Worm (Caenorhabditis elegans): ENCODE measurements around the gene W10C4.1.
"Not testable (repeated sequence)": the region's sequence is repeated elsewhere in the genome, so short reads cannot be mapped to it uniquely, and the experiment has no call there.

W10C4.1 gene

ce11 chrIII:168376-168775 lies 38.5 kb downstream of the W10C4.1 start:
- peak; percentile 82 for TF ChIP-seq zfh-2 (GFP tag; conservative IDR thresholded peaks at IDR 0.05)
- TF ChIP-seq egrh-3 (GFP tag; IDR thresholded peaks at IDR 0.05) = peak; percentile 85

ce11 chrIII:165390-165789 lies 41.5 kb downstream of the W10C4.1 start, which contains the start of gene F40G9.7:
Gene F40G9.7, plus strand, starts transcription at chrIII:165690.
- TF ChIP-seq snpc-1.1 (tag; optimal IDR thresholded peaks at IDR 0.05; ENCODE audit: insufficient read depth) (no peak), somi-1 (GFP tag; optimal IDR thresholded peaks at IDR 0.05) (no peak), mxl-1 (tag; optimal IDR thresholded peaks at IDR 0.05) (no peak), dpl-1 (GFP tag; optimal IDR thresholded peaks at IDR 0.05) (no peak), egrh-3 (GFP tag; IDR thresholded peaks at IDR 0.05) (no peak), nhr-80 (tag; optimal IDR thresholded peaks at IDR 0.05) (no peak), Y67H2A.10 (GFP tag; conservative IDR thresholded peaks at IDR 0.05) (no peak), snpc-1.3 (tag; optimal IDR thresholded peaks at IDR 0.05; ENCODE audit: insufficient read depth) (no peak), Y53F4B.3 (GFP tag; IDR thresholded peaks at IDR 0.05) (no peak), F52B5.7 (tag; optimal IDR thresholded peaks at IDR 0.05) (no peak), ztf-25 (GFP tag; IDR thresholded peaks at IDR 0.05) (no peak), ceh-91 (GFP tag; IDR thresholded peaks at IDR 0.05) (no peak), efl-1 (GFP tag; optimal IDR thresholded peaks at IDR 0.05) (no peak), Y79H2A.3 (GFP tag; conservative IDR thresholded peaks at IDR 0.05) (no peak), dpff-1 (tag; optimal IDR thresholded peaks at IDR 0.05) (no peak), ets-4 (GFP tag; optimal IDR thresholded peaks at IDR 0.05) (no peak), lir-1 (GFP tag; conservative IDR thresholded peaks at IDR 0.05) (no peak), dox-1 (GFP tag; IDR thresholded peaks at IDR 0.05) (no peak)

- TF ChIP-seq lsy-27 (tag; optimal IDR thresholded peaks at IDR 0.05; ENCODE audit: borderline replicate concordance, insufficient read depth) = no peak
- no peak for TF ChIP-seq athp-1 (tag; optimal IDR thresholded peaks at IDR 0.05)
- TF ChIP-seq unc-130 (GFP tag; optimal IDR thresholded peaks at IDR 0.05) = no peak
- no peak for TF ChIP-seq zim-3 (tag; optimal IDR thresholded peaks at IDR 0.05)
- TF ChIP-seq nfya-1 (tag; optimal IDR thresholded peaks at IDR 0.05; ENCODE audit: borderline replicate concordance, insufficient read depth) = no peak
- TF ChIP-seq B0019.2 (GFP tag; conservative IDR thresholded peaks at IDR 0.05) = no peak
- no peak for TF ChIP-seq rcor-1 (GFP tag; IDR thresholded peaks at IDR 0.05)
- no peak for TF ChIP-seq chd-7 (tag; optimal IDR thresholded peaks at IDR 0.05)
- no peak for TF ChIP-seq ztf-22 (GFP tag; optimal IDR thresholded peaks at IDR 0.05)
- TF ChIP-seq T07F8.4 (tag; optimal IDR thresholded peaks at IDR 0.05) = no peak
- TF ChIP-seq zfh-2 (GFP tag; conservative IDR thresholded peaks at IDR 0.05) = no peak
- TF ChIP-seq sptf-2 (GFP tag; optimal IDR thresholded peaks at IDR 0.05) = no peak
- no peak for TF ChIP-seq attf-6 (GFP tag; IDR thresholded peaks at IDR 0.05)
- no peak for TF ChIP-seq cebp-2 (GFP tag; IDR thresholded peaks at IDR 0.05)
- TF ChIP-seq tlf-1 (GFP tag; optimal IDR thresholded peaks at IDR 0.05) = no peak
Observed at ce11 chrIII:164775-165174, 42.1 kb downstream of the W10C4.1 start, which contains the start of gene F40G9.8. Gene F40G9.8, minus strand, starts transcription at chrIII:164875.

ce11 chrIII:160736-161400 lies 46.1 kb downstream of the W10C4.1 start:
- peak; percentile 43; the same call in 1 of the 2 replicates for TF ChIP-seq lin-26 (GFP tag; IDR thresholded peaks at IDR 0.05)
- not testable (repeated sequence) for TF ChIP-seq rpc-1 (optimal IDR thresholded peaks at IDR 0.05)
- TF ChIP-seq rpc-1 (tag; optimal IDR thresholded peaks at IDR 0.05) = peak; percentile 50
- TF ChIP-seq tbp1 (GFP tag; optimal IDR thresholded peaks at IDR 0.05) = peak; percentile 74
- peak; percentile 53 for TF ChIP-seq B0261.1 (tag; optimal IDR thresholded peaks at IDR 0.05)
